Worm (Caenorhabditis elegans) whole organism, L4/young adult: ENCODE results near the gene aldo-1.

ENCODE experiments used
- W03F9.2 ChIP-seq: fragments of 150-350 bp; optimal IDR thresholded peaks from 2 replicates; lab custom pipeline; 2014; ENCODE audit warnings: missing biosample characterization, missing genetic modification characterization
- dao-5 ChIP-seq: sonication (generic microtip); optimal IDR thresholded peaks from 2 replicates; lab custom pipeline; 2016; ENCODE audit warnings: missing genotype, missing genetic modification characterization, moderate library complexity, missing compliant biosample characterization
- him-1 ChIP-seq: sonication (generic microtip); optimal IDR thresholded peaks from 2 replicates; lab custom pipeline; 2016; ENCODE audit warnings: missing genotype, missing genetic modification reagents, missing genetic modification characterization, missing compliant biosample characterization

DNA sequence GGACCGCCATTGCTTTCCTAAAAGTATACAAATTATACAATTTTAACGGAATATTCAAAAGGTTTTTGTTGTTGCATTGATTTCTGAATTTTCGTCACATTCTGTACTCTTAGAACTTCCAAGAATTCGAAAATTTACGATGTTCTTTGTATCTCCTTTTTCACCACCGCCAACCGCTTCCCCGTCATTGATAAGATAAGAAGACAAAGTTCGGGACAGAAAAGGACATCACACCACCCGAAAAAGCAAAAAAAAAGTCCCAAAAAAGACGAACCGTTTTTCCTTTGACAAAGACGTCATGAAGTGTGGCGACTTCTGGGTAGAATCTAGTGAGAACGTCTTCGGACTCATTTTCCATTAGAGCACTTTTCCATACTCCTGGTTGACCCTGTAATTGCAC lies 22.3 kb downstream of the aldo-1 start:
- TF ChIP-seq him-1, result no peak
- TF ChIP-seq dao-5, result no peak
- no peak for TF ChIP-seq W03F9.2 (tag; lab: Kevin White, UChicago)
